Fruit fly (Drosophila melanogaster): Measurements from ENCODE around the gene Ugt36A1.

Ugt36A1 gene

dm6 chr2L:3655698-3656105 is 36.8 kb downstream of the Ugt36A1 start (continued):
- peak; percentile 97 for TF ChIP-seq CG12744 (GFP tag; optimal IDR thresholded peaks at IDR 0.05)
- peak; percentile 98 for TF ChIP-seq gsb-n (tag; optimal IDR thresholded peaks at IDR 0.05)
- peak; percentile 96 for TF ChIP-seq wor (GFP tag; IDR thresholded peaks at IDR 0.05)
- peak; percentile 100 for TF ChIP-seq Ets65A (GFP tag)
- peak; percentile 88 for TF ChIP-seq pros (GFP tag; optimal IDR thresholded peaks at IDR 0.05)
- TF ChIP-seq vvl (GFP tag; IDR thresholded peaks at IDR 0.05) = peak; percentile 99
- TF ChIP-seq CG2199 (GFP tag; IDR thresholded peaks at IDR 0.05) = peak; percentile 91
- TF ChIP-seq CG34376 (GFP tag; optimal IDR thresholded peaks at IDR 0.05) = peak; percentile 99
- TF ChIP-seq CG15696 (tag; optimal IDR thresholded peaks at IDR 0.05) = peak; percentile 96
- TF ChIP-seq CG31441 (GFP tag; IDR thresholded peaks at IDR 0.05) = peak; percentile 95
- peak; percentile 98 for TF ChIP-seq fd64A (GFP tag; optimal IDR thresholded peaks at IDR 0.05)
- TF ChIP-seq bowl (GFP tag; IDR thresholded peaks at IDR 0.05) = peak; percentile 95
- peak; percentile 98 for TF ChIP-seq stc (GFP tag; IDR thresholded peaks at IDR 0.05)
- peak; percentile 88 for TF ChIP-seq CG3838 (GFP tag; optimal IDR thresholded peaks at IDR 0.05)
- TF ChIP-seq CG1647 (GFP tag; optimal IDR thresholded peaks at IDR 0.05) = peak; percentile 96
- TF ChIP-seq Doc3 (GFP tag; IDR thresholded peaks at IDR 0.05; ENCODE audit: partially characterized antibody) = no peak
- peak; percentile 96 for TF ChIP-seq gsb (GFP tag; IDR thresholded peaks at IDR 0.05)
- no peak for TF ChIP-seq D (optimal IDR thresholded peaks at IDR 0.05)
- peak; percentile 98 for TF ChIP-seq D (GFP tag; optimal IDR thresholded peaks at IDR 0.05)
- peak; percentile 91 for TF ChIP-seq Bdp1 (GFP tag; optimal IDR thresholded peaks at IDR 0.05)
- TF ChIP-seq slou (GFP tag; optimal IDR thresholded peaks at IDR 0.05) = peak; percentile 92
- peak; percentile 100 for TF ChIP-seq sens (GFP tag)
- no peak; the same call in 1 of the 2 replicates for TF ChIP-seq Dip2 (GFP tag; IDR thresholded peaks at IDR 0.05)
- TF ChIP-seq Dip3 (GFP tag; optimal IDR thresholded peaks at IDR 0.05) = peak; percentile 97
- TF ChIP-seq CG1233 (GFP tag; optimal IDR thresholded peaks at IDR 0.05) = peak; percentile 98
- peak; percentile 84 for TF ChIP-seq CG43689 (GFP tag; IDR thresholded peaks at IDR 0.05)
- peak; percentile 97 for TF ChIP-seq CG17385 (GFP tag; optimal IDR thresholded peaks at IDR 0.05)
- TF ChIP-seq CG6791 (GFP tag; IDR thresholded peaks at IDR 0.05; ENCODE audit: partially characterized antibody) = no peak
- TF ChIP-seq CG12236 (GFP tag; optimal IDR thresholded peaks at IDR 0.05) = peak; percentile 97
- TF ChIP-seq pfk (GFP tag; optimal IDR thresholded peaks at IDR 0.05) = peak; percentile 76
- peak; percentile 97 for TF ChIP-seq ttk (GFP tag; IDR thresholded peaks at IDR 0.05)
- TF ChIP-seq CG10543 (GFP tag; optimal IDR thresholded peaks at IDR 0.05) = peak; percentile 99
- TF ChIP-seq Antp (GFP tag; optimal IDR thresholded peaks at IDR 0.05) = peak; percentile 98
- TF ChIP-seq CG15269 (tag; optimal IDR thresholded peaks at IDR 0.05) = peak; percentile 98
- TF ChIP-seq CG10366 (GFP tag; IDR thresholded peaks at IDR 0.05) = peak; percentile 98
- TF ChIP-seq CG12942 (GFP tag; optimal IDR thresholded peaks at IDR 0.05) = peak; percentile 96
- peak; percentile 97 for TF ChIP-seq HmgD (GFP tag; optimal IDR thresholded peaks at IDR 0.05)
- TF ChIP-seq CG7928 (GFP tag; optimal IDR thresholded peaks at IDR 0.05) = peak; percentile 81
- peak; percentile 88 for TF ChIP-seq Neu2 (GFP tag; optimal IDR thresholded peaks at IDR 0.05; ENCODE audit: borderline replicate concordance)
- peak; percentile 97 for TF ChIP-seq CG4360 (GFP tag; IDR thresholded peaks at IDR 0.05)
- TF ChIP-seq ftz-f1 (GFP tag; optimal IDR thresholded peaks at IDR 0.05) = peak; percentile 79
- peak; percentile 95 for TF ChIP-seq Oaz (GFP tag; IDR thresholded peaks at IDR 0.05)
- TF ChIP-seq kay (GFP tag; optimal IDR thresholded peaks at IDR 0.05) = peak; percentile 95
- peak; percentile 98 for TF ChIP-seq BtbVII (GFP tag; optimal IDR thresholded peaks at IDR 0.05)
- TF ChIP-seq Six4 (GFP tag; optimal IDR thresholded peaks at IDR 0.05) = peak; percentile 98
- TF ChIP-seq wek (GFP tag; optimal IDR thresholded peaks at IDR 0.05) = peak; percentile 96
- TF ChIP-seq CG9797 (GFP tag; optimal IDR thresholded peaks at IDR 0.05) = peak; percentile 64
- peak; percentile 97 for TF ChIP-seq CG10209 (GFP tag; optimal IDR thresholded peaks at IDR 0.05)
- TF ChIP-seq Atf3 (GFP tag; optimal IDR thresholded peaks at IDR 0.05) = peak; percentile 94
- TF ChIP-seq grau (tag; optimal IDR thresholded peaks at IDR 0.05) = peak; percentile 100
- peak; percentile 93 for TF ChIP-seq ro (GFP tag; IDR thresholded peaks at IDR 0.05)
- peak; percentile 97 for TF ChIP-seq Atf-2 (GFP tag; optimal IDR thresholded peaks at IDR 0.05)
